Worm (Caenorhabditis elegans): ENCODE data around the gene txt-3.

txt-3 gene

DNA sequence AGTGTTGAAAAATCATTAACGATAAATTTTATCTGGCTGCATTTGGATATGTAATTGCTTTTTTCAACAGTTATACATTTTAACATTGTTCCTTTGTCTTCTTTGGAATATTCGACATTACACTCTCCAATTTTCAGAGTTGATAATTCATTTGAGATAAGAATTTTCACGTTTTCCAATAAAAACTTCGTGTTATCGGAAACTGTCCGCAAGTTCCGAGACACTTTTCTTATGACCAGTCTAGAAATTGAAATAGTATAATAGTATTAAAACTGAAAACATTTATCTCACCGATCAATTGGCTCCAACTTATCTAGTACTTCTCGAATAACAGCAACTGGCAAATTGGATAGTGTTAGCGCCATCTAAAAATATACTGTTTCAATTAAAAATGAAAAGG is 26.1 kb upstream of the txt-3 start, which contains the start of gene fbxa-86:
Gene fbxa-86 (minus strand): TSS at position 367 of the 400 bp plus-strand sequence.
- no peak for TF ChIP-seq ceh-45 (GFP tag; IDR thresholded peaks at IDR 0.05)
- no peak for TF ChIP-seq ceh-22 (tag; optimal IDR thresholded peaks at IDR 0.05)
- no peak for TF ChIP-seq K09A11.1 (tag; optimal IDR thresholded peaks at IDR 0.05; ENCODE audit: insufficient read depth)
- no peak for TF ChIP-seq ceh-14 (tag; optimal IDR thresholded peaks at IDR 0.05)
- no peak for TF ChIP-seq F13H6.1 (tag; optimal IDR thresholded peaks at IDR 0.05)
- TF ChIP-seq ama-1 (optimal IDR thresholded peaks at IDR 0.05): no peak
- no peak for TF ChIP-seq lin-11 (tag; optimal IDR thresholded peaks at IDR 0.05)

DNA sequence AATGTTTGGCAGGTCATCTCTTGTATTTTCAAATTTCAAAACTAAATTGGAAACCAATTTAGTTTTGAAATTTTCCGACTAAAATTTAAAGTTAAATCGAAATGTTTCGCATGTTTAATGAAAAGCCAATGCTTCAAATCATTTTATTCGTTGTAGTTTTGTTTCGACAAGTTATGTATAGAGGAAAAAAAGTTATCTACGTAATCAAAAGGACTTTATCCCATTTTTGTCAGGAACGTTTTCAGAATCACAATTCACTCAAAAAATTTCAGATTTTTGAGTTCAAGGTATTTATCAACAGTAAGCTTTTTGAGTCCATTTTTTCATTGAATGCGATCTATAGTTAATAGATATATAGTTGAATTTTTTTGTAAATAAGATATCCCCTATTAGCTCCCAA is 25.1 kb upstream of the txt-3 start, which contains the start of gene str-168:
Gene str-168 (plus strand): TSS at position 301 of the 400 bp plus-strand sequence.
- no peak for TF ChIP-seq K09A11.1 (tag; optimal IDR thresholded peaks at IDR 0.05; ENCODE audit: insufficient read depth)
- no peak for TF ChIP-seq dve-1 (tag; optimal IDR thresholded peaks at IDR 0.05)
- no peak for TF ChIP-seq ref-2 (tag; optimal IDR thresholded peaks at IDR 0.05)
- TF ChIP-seq odd-2 (tag; optimal IDR thresholded peaks at IDR 0.05): no peak
- TF ChIP-seq ceh-34 (tag; optimal IDR thresholded peaks at IDR 0.05): no peak
- TF ChIP-seq ahr-1 (tag; optimal IDR thresholded peaks at IDR 0.05): no peak
- no peak for TF ChIP-seq unc-55 (GFP tag; optimal IDR thresholded peaks at IDR 0.05)

DNA sequence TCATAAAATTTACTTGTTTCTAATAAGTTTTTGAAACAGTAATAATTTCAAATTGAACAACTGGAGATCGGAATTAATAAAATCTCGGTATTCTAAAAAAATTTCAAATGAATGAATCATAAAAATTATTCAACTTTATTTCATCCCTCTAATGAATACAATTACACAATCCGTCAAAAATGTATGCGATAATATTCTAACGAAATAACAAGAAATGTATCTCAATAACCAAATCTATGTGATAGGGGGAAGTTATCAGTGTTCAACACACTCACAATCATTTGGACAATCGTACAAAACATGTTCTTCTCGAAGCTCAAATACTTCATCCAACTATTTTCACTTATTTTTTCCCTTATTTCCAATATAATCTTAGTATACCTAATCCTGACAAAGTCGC is 22.1 kb upstream of the txt-3 start, which contains the start of gene Y9C9A.5:
Gene Y9C9A.5 (plus strand): TSS at position 301 of the 400 bp plus-strand sequence.
- no peak for TF ChIP-seq odd-2 (tag; optimal IDR thresholded peaks at IDR 0.05)
- TF ChIP-seq ets-4 (tag; optimal IDR thresholded peaks at IDR 0.05): no peak
- TF ChIP-seq ceh-2 (tag; optimal IDR thresholded peaks at IDR 0.05): no peak
- TF ChIP-seq ztf-16 (tag; optimal IDR thresholded peaks at IDR 0.05): no peak
- no peak for TF ChIP-seq nfya-1 (tag; optimal IDR thresholded peaks at IDR 0.05)
- no peak for TF ChIP-seq ceh-14 (tag; optimal IDR thresholded peaks at IDR 0.05)
- no peak for TF ChIP-seq pax-1 (tag; optimal IDR thresholded peaks at IDR 0.05)
- TF ChIP-seq ceh-22 (tag; optimal IDR thresholded peaks at IDR 0.05): no peak
- no peak for TF ChIP-seq hlh-8 (tag; optimal IDR thresholded peaks at IDR 0.05)
- TF ChIP-seq pha-4 (tag; optimal IDR thresholded peaks at IDR 0.05): no peak
- no peak for TF ChIP-seq nhr-232 (tag; optimal IDR thresholded peaks at IDR 0.05)
- no peak for TF ChIP-seq hlh-13 (GFP tag; optimal IDR thresholded peaks at IDR 0.05)
- TF ChIP-seq npax-4 (tag; optimal IDR thresholded peaks at IDR 0.05): no peak

DNA sequence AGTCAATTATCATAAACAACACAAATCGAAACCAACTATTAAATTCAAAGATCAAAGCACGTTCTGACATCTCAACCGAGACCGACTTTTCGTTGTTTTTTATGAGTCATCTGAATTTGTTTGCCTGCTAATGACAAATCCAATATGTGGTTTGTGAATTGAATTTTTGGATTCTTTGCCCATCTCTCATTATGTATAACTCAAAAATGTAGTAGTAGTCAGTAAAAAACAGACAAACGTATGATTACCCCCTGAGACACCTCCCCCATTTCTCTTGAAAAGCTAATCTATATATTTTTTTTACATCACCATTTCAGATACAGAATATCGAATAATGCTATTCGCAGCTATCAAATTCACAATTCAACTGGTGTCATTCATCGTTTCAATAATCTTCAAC is 18.0 kb upstream of the txt-3 start, which contains the start of gene str-169:
Gene str-169 (plus strand): TSS at position 301 of the 400 bp plus-strand sequence.
- TF ChIP-seq nfya-1 (tag; optimal IDR thresholded peaks at IDR 0.05): no peak
- TF ChIP-seq hlh-6 (tag; optimal IDR thresholded peaks at IDR 0.05): no peak
- no peak for TF ChIP-seq npax-4 (tag; optimal IDR thresholded peaks at IDR 0.05)

DNA sequence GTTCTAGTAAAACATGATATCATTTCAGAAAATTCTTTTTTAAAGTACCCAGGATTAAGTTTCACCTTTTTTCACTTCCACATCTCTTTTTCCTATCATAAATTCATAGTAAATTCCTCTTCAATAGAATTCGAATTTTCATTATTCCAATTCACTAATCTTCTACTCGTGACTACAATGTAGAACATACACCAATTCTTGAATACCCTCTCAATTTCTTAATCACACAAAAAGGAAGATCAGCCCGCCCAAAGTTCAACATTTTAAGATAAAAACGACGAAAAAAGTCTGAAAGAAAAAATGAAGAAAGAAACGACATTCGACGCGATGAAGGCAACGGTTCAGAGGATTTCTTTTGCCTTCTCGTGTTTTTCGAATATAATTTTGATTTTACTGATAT is 9.9 kb upstream of the txt-3 start, which contains the start of gene str-163:
Gene str-163 (plus strand): TSS at position 301 of the 400 bp plus-strand sequence.
- TF ChIP-seq unc-86 (tag; optimal IDR thresholded peaks at IDR 0.05) (no peak), nhr-232 (tag; optimal IDR thresholded peaks at IDR 0.05) (no peak), ceh-22 (tag; optimal IDR thresholded peaks at IDR 0.05) (no peak), lim-6 (tag; optimal IDR thresholded peaks at IDR 0.05) (no peak), ahr-1 (tag; optimal IDR thresholded peaks at IDR 0.05) (no peak), pax-1 (tag; optimal IDR thresholded peaks at IDR 0.05) (no peak), ets-4 (tag; optimal IDR thresholded peaks at IDR 0.05) (no peak), sox-2 (GFP tag; IDR thresholded peaks at IDR 0.05) (no peak), fkh-10 (GFP tag; optimal IDR thresholded peaks at IDR 0.05) (no peak), hlh-13 (GFP tag; optimal IDR thresholded peaks at IDR 0.05) (no peak), hlh-15 (tag; optimal IDR thresholded peaks at IDR 0.05) (no peak), nfya-1 (tag; optimal IDR thresholded peaks at IDR 0.05) (no peak), tbx-2 (tag; optimal IDR thresholded peaks at IDR 0.05) (no peak), eyg-1 (tag; optimal IDR thresholded peaks at IDR 0.05) (no peak), che-1 (tag; optimal IDR thresholded peaks at IDR 0.05) (no peak), K02D7.2 (tag; optimal IDR thresholded peaks at IDR 0.05) (no peak), dve-1 (tag; optimal IDR thresholded peaks at IDR 0.05) (no peak), dmd-4 (tag; optimal IDR thresholded peaks at IDR 0.05; ENCODE audit: borderline replicate concordance) (no peak), ttx-3 (tag; optimal IDR thresholded peaks at IDR 0.05) (no peak)

All from whole organism, late embryonic.